Worm (Caenorhabditis elegans) whole organism, L1 larva: ENCODE results near the gene srx-125.

Source experiments
- C16A3.4 ChIP-seq: fragments of 150-350 bp; optimal IDR thresholded peaks from 2 replicates; lab custom pipeline; 2014; ENCODE audit warnings: missing biosample characterization, missing genetic modification characterization
- C34B4.2 ChIP-seq: sonication (generic microtip); optimal IDR thresholded peaks from 2 replicates; lab custom pipeline; 2017; ENCODE audit warnings: mild to moderate bottlenecking, missing genetic modification characterization, missing compliant biosample characterization
- Y116A8C.19 ChIP-seq: sonication (generic microtip); optimal IDR thresholded peaks from 2 replicates; lab custom pipeline; 2016; ENCODE audit warnings: missing compliant biosample characterization, missing genetic modification characterization, borderline replicate concordance
- aly-2 ChIP-seq: fragments of 150-350 bp; optimal IDR thresholded peaks from 2 replicates; lab custom pipeline; 2014; ENCODE audit warnings: missing biosample characterization, missing genetic modification characterization
- ces-1 ChIP-seq: fragments of 150-350 bp; optimal IDR thresholded peaks from 2 replicates; lab custom pipeline; 2014; ENCODE audit warnings: missing biosample characterization, missing genetic modification reagents, missing genetic modification characterization
- dsc-1 ChIP-seq: sonication (generic microtip); optimal IDR thresholded peaks from 2 replicates; lab custom pipeline; 2016; ENCODE audit warnings: mild to moderate bottlenecking, missing genetic modification characterization, missing compliant biosample characterization
- efl-1 ChIP-seq, 4 experiments: fragments of 150-350 bp; optimal IDR thresholded peaks in 3 of 4; peaks in 1 of 4; 1 replicate in 1 of 4; 2 replicates in 3 of 4; lab custom pipeline; 2014; ENCODE audit warnings: missing biosample characterization in 2 of 4, missing genetic modification characterization in 2 of 4, missing genetic modification reagents in 2 of 4
- egl-13 ChIP-seq: sonication (generic microtip); optimal IDR thresholded peaks from 2 replicates; lab custom pipeline; 2016; ENCODE audit warnings: missing genotype, missing genetic modification reagents, missing genetic modification characterization, missing compliant biosample characterization
- egl-27 ChIP-seq, 2 experiments: fragments of 150-350 bp in 1 of 2; sonication (generic microtip); optimal IDR thresholded peaks; 3 replicates each; lab custom pipeline; 2017 to 2018; ENCODE audit warnings: missing biosample characterization in 2 of 2, missing genetic modification characterization in 2 of 2, missing genetic modification reagents in 2 of 2
- elt-2 ChIP-seq: sonication (generic microtip); optimal IDR thresholded peaks from 2 replicates; lab custom pipeline; 2016; ENCODE audit warnings: missing genetic modification characterization, mild to moderate bottlenecking, inconsistent platforms, missing compliant biosample characterization, missing genetic modification reagents
- fkh-10 ChIP-seq: sonication (generic microtip); optimal IDR thresholded peaks from 2 replicates; lab custom pipeline; 2017; ENCODE audit warnings: missing biosample characterization, missing genetic modification reagents, missing genetic modification characterization
- fkh-4 ChIP-seq: sonication (generic microtip); optimal IDR thresholded peaks from 2 replicates; lab custom pipeline; 2016; ENCODE audit warnings: missing compliant biosample characterization, missing genetic modification characterization, borderline replicate concordance
- fkh-8 ChIP-seq: sonication (generic microtip); optimal IDR thresholded peaks from 2 replicates; lab custom pipeline; 2016; ENCODE audit warnings: mild to moderate bottlenecking, missing genetic modification characterization, missing compliant biosample characterization
- fos-1 ChIP-seq: fragments of 150-350 bp; optimal IDR thresholded peaks from 2 replicates; lab custom pipeline; 2014; ENCODE audit warnings: missing biosample characterization, missing genetic modification characterization
- grh-1 ChIP-seq: fragments of 200-800 bp; sonication (Bioruptor generic); IDR thresholded peaks from 2 replicates; pipeline ENCODE4 v1.3.6; 2022; ENCODE audit warnings: missing genetic modification reagents, missing genetic modification characterization, missing compliant biosample characterization
- hlh-17 ChIP-seq: fragments of 200-800 bp; sonication (Bioruptor generic); optimal IDR thresholded peaks from 2 replicates; lab custom pipeline; 2018; ENCODE audit warnings: missing genetic modification characterization, mild to moderate bottlenecking, missing compliant biosample characterization, moderate library complexity, borderline replicate concordance
- hlh-4 ChIP-seq: sonication (generic microtip); optimal IDR thresholded peaks from 2 replicates; lab custom pipeline; 2016; ENCODE audit warnings: mild to moderate bottlenecking, missing genetic modification characterization, missing compliant biosample characterization
- irx-1 ChIP-seq: sonication (generic microtip); optimal IDR thresholded peaks from 2 replicates; lab custom pipeline; 2016; ENCODE audit warnings: missing genetic modification characterization, missing compliant biosample characterization
- isw-1 ChIP-seq: fragments of 200-800 bp; sonication (Bioruptor generic); IDR thresholded peaks from 2 replicates; pipeline ENCODE4 v1.3.6; 2022; ENCODE audit warnings: missing genetic modification characterization, missing compliant biosample characterization
- jun-1 ChIP-seq: fragments of 150-350 bp; optimal IDR thresholded peaks from 2 replicates; lab custom pipeline; 2014; ENCODE audit warnings: missing biosample characterization, missing genetic modification reagents, missing genetic modification characterization
- lin-14 ChIP-seq: fragments of 200-800 bp; sonication (Bioruptor generic); optimal IDR thresholded peaks from 2 replicates; lab custom pipeline; 2018; ENCODE audit warnings: mild to moderate bottlenecking, missing genetic modification characterization, moderate library complexity, missing compliant biosample characterization
- lin-35 ChIP-seq, 2 experiments: fragments of 150-350 bp; optimal IDR thresholded peaks; 2 replicates each; lab custom pipeline; 2014; ENCODE audit warnings: missing biosample characterization in 2 of 2, missing genetic modification characterization in 2 of 2, missing genetic modification reagents in 2 of 2
- lin-39 ChIP-seq: fragments of 150-350 bp; optimal IDR thresholded peaks from 2 replicates; lab custom pipeline; 2014; ENCODE audit warnings: missing biosample characterization, missing genetic modification reagents, missing genetic modification characterization
- mab-9 ChIP-seq: fragments of 200-800 bp; sonication (Bioruptor generic); IDR thresholded peaks from 2 replicates; pipeline ENCODE4 v1.3.6; 2022; ENCODE audit warnings: missing genetic modification reagents, missing genetic modification characterization, missing compliant biosample characterization
- nhr-11 ChIP-seq: fragments of 150-350 bp; optimal IDR thresholded peaks from 2 replicates; lab custom pipeline; 2014; ENCODE audit warnings: missing biosample characterization, missing genetic modification characterization
- nhr-12 ChIP-seq: sonication (generic microtip); optimal IDR thresholded peaks from 2 replicates; lab custom pipeline; 2017; ENCODE audit warnings: missing biosample characterization, missing genetic modification characterization
- nhr-20 ChIP-seq: sonication (generic microtip); optimal IDR thresholded peaks from 2 replicates; lab custom pipeline; 2016; ENCODE audit warnings: mild to moderate bottlenecking, missing genetic modification characterization, missing compliant biosample characterization
- nhr-28 ChIP-seq: fragments of 150-350 bp; optimal IDR thresholded peaks from 2 replicates; lab custom pipeline; 2014; ENCODE audit warnings: missing biosample characterization, missing genetic modification characterization
- nhr-47 ChIP-seq: sonication (generic microtip); optimal IDR thresholded peaks from 2 replicates; lab custom pipeline; 2016; ENCODE audit warnings: mild to moderate bottlenecking, missing genetic modification characterization, moderate library complexity, missing compliant biosample characterization
- nhr-71 ChIP-seq: sonication (generic microtip); optimal IDR thresholded peaks from 2 replicates; lab custom pipeline; 2016; ENCODE audit warnings: mild to moderate bottlenecking, missing genetic modification characterization, moderate library complexity, missing compliant biosample characterization
- nhr-77 ChIP-seq: fragments of 150-350 bp; optimal IDR thresholded peaks from 2 replicates; lab custom pipeline; 2014; ENCODE audit warnings: missing biosample characterization, missing genetic modification characterization
- nhr-84 ChIP-seq: sonication (generic microtip); optimal IDR thresholded peaks from 2 replicates; lab custom pipeline; 2017; ENCODE audit warnings: missing biosample characterization, missing genetic modification characterization
- nhr-90 ChIP-seq: sonication (generic microtip); optimal IDR thresholded peaks from 2 replicates; lab custom pipeline; 2016; ENCODE audit warnings: mild to moderate bottlenecking, missing genetic modification characterization, missing compliant biosample characterization; ENCODE audit not compliant: poor library complexity
- pag-3 ChIP-seq: sonication (generic microtip); optimal IDR thresholded peaks from 2 replicates; lab custom pipeline; 2017; ENCODE audit warnings: missing genetic modification characterization, mild to moderate bottlenecking, missing compliant biosample characterization, antibody characterized with exemption, borderline replicate concordance; ENCODE audit not compliant: insufficient read depth
- pax-3 ChIP-seq: fragments of 200-800 bp; sonication (Bioruptor generic); optimal IDR thresholded peaks from 2 replicates; lab custom pipeline; 2018; ENCODE audit warnings: mild to moderate bottlenecking, missing genetic modification characterization, moderate library complexity, missing compliant biosample characterization
- pqm-1 ChIP-seq: sonication (generic microtip); optimal IDR thresholded peaks from 3 replicates; lab custom pipeline; 2017; ENCODE audit warnings: missing biosample characterization, missing genetic modification characterization
- rnt-1 ChIP-seq: sonication (generic microtip); optimal IDR thresholded peaks from 2 replicates; lab custom pipeline; 2016; ENCODE audit warnings: mild to moderate bottlenecking, missing genetic modification characterization, moderate library complexity, missing compliant biosample characterization
- snpc-4 ChIP-seq: fragments of 150-350 bp; optimal IDR thresholded peaks from 2 replicates; lab custom pipeline; 2014; ENCODE audit warnings: missing biosample characterization, missing genetic modification characterization
- sox-4 ChIP-seq: sonication (generic microtip); optimal IDR thresholded peaks from 2 replicates; lab custom pipeline; 2016; ENCODE audit warnings: missing genetic modification characterization, missing compliant biosample characterization
- sup-37 ChIP-seq: fragments of 200-800 bp; sonication (Bioruptor generic); optimal IDR thresholded peaks from 2 replicates; lab custom pipeline; 2018; ENCODE audit warnings: mild to moderate bottlenecking, missing genetic modification characterization, missing compliant biosample characterization
- tbx-2 ChIP-seq: sonication (generic microtip); optimal IDR thresholded peaks from 2 replicates; lab custom pipeline; 2016; ENCODE audit warnings: missing genetic modification characterization, missing compliant biosample characterization
- unc-62 ChIP-seq: fragments of 150-350 bp; optimal IDR thresholded peaks from 2 replicates; lab custom pipeline; 2014; ENCODE audit warnings: missing biosample characterization, missing genetic modification reagents, missing genetic modification characterization
- vab-15 ChIP-seq: sonication (generic microtip); optimal IDR thresholded peaks from 2 replicates; lab custom pipeline; 2017; ENCODE audit warnings: missing genotype, mild to moderate bottlenecking, missing genetic modification characterization, missing compliant biosample characterization
- xbp-1 ChIP-seq: sonication (generic microtip); optimal IDR thresholded peaks from 2 replicates; lab custom pipeline; 2016; ENCODE audit warnings: missing genetic modification characterization, missing compliant biosample characterization
- zag-1 ChIP-seq: fragments of 150-350 bp; optimal IDR thresholded peaks from 2 replicates; lab custom pipeline; 2014; ENCODE audit warnings: missing biosample characterization, missing genetic modification characterization
- zip-4 ChIP-seq: fragments of 200-800 bp; sonication (Bioruptor generic); optimal IDR thresholded peaks from 2 replicates; lab custom pipeline; 2018; ENCODE audit warnings: mild to moderate bottlenecking, missing genetic modification characterization, moderate library complexity, missing compliant biosample characterization
- ztf-11 ChIP-seq, 2 experiments: sonication (generic microtip); optimal IDR thresholded peaks; 2 replicates each; lab custom pipeline; 2016 to 2017; ENCODE audit warnings: missing genetic modification characterization in 2 of 2, missing biosample characterization in 1 of 2, missing compliant biosample characterization in 1 of 2
- ztf-4 ChIP-seq: fragments of 150-350 bp; optimal IDR thresholded peaks from 2 replicates; lab custom pipeline; 2014; ENCODE audit warnings: missing biosample characterization, missing genetic modification characterization

The srx-125 gene

ce11 chrV:13371336-13371735 is 4.2 kb downstream of the srx-125 start (continued):
- TF ChIP-seq lin-14 (GFP tag; lab: Kevin White, UChicago) (peak; percentile 96), fos-1 (tag; lab: Kevin White, UChicago) (peak; percentile 66), ztf-4 (tag; lab: Kevin White, UChicago) (peak; percentile 57), hlh-4 (no peak), ztf-11 (tag; optimal IDR thresholded peaks at IDR 0.05; lab: Kevin White, UChicago) (no peak), nhr-77 (tag; lab: Kevin White, UChicago) (peak; percentile 42), nhr-47 (peak; percentile 60), rnt-1 (peak; percentile 38), zag-1 (tag; lab: Kevin White, UChicago) (no peak), isw-1 (no peak), vab-15 (tag; lab: Kevin White, UChicago) (no peak), mab-9 (GFP tag; lab: Robert Waterston, UW) (no peak), egl-27 (tag; optimal IDR thresholded peaks at IDR 0.05; lab: Kevin White, UChicago) (peak; percentile 19 to 38), nhr-12 (tag; lab: Kevin White, UChicago) (no peak), grh-1 (peak; percentile 100), nhr-84 (tag; lab: Kevin White, UChicago) (no peak), lin-35 (GFP tag; optimal IDR thresholded peaks at IDR 0.05; lab: Kevin White, UChicago) (peak; percentile 21 to 69)

DNA sequence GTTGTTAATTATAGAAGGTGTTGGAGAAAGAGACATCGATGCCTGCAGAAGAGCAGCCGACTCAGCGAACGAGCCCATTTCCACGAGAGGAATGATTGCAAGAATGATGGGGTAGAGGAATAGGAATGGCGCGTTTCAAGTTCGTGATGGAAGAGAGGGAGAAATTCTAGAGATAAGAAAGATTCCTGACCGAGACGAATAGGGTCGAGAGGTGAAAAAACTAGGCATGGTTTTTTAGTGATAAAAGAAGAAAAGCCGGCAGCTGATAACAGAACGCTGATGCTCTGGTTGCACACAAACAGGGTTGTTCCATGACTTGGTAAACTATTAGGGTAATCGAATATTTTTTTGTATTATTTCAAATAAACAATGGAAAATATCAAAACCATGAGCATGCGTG is 5.7 kb downstream of the srx-125 start:
- TF ChIP-seq dsc-1 (no peak), pag-3 (tag; lab: Kevin White, UChicago) (no peak), fkh-8 (tag; lab: Kevin White, UChicago) (no peak), nhr-11 (tag; lab: Kevin White, UChicago) (no peak), zip-4 (GFP tag; lab: Kevin White, UChicago) (no peak), fkh-4 (tag; lab: Kevin White, UChicago) (no peak), sox-4 (no peak), efl-1 (optimal IDR thresholded peaks at IDR 0.05; lab: Kevin White, UChicago) (no peak), efl-1 (GFP tag; optimal IDR thresholded peaks at IDR 0.05 in 1 of 2; lab: Kevin White, UChicago) (peak in 1 of 2 experiments; percentile 91), egl-27 (tag; optimal IDR thresholded peaks at IDR 0.05; lab: Kevin White, UChicago) (no peak), irx-1 (tag; lab: Kevin White, UChicago) (no peak), elt-2 (peak; percentile 61), nhr-90 (peak; percentile 8), pax-3 (tag; lab: Kevin White, UChicago) (peak; percentile 32), egl-13 (tag; lab: Kevin White, UChicago) (no peak)

DNA sequence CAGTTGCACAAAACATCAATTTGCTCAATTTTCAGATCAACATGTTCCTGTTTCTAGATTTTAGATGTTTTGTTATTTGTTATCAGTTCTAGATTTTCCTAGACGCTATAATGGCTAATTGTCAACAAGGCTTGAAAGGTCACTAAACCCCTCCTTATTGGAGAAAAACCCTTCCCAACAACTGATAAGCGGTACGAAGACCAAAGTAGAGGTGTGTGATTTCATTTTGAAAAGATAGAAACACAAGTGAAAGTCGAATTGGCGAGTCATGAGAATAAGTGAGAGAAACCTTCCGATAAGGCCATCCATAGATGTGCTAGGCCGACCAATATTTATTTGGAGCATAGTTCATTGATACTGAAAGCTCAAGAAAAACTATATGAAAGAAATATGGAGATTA is 6.5 kb downstream of the srx-125 start:
- TF ChIP-seq ztf-11 (tag; optimal IDR thresholded peaks at IDR 0.05; lab: Kevin White, UChicago), result no peak
- TF ChIP-seq pqm-1 (tag; lab: Kevin White, UChicago), result peak; percentile 55
- TF ChIP-seq lin-39, result no peak
- TF ChIP-seq nhr-20 (tag; lab: Kevin White, UChicago), result peak; percentile 50
- no peak; the same call in 1 of the 2 replicates for TF ChIP-seq grh-1
- TF ChIP-seq jun-1 (tag; lab: Kevin White, UChicago), result peak; percentile 32
- TF ChIP-seq sup-37 (GFP tag; lab: Kevin White, UChicago), result no peak
- TF ChIP-seq zip-4 (GFP tag; lab: Kevin White, UChicago), result no peak
- TF ChIP-seq pag-3 (tag; lab: Kevin White, UChicago), result no peak
- no peak for TF ChIP-seq C34B4.2 (tag; lab: Kevin White, UChicago)
- no peak for TF ChIP-seq hlh-17
- TF ChIP-seq C16A3.4 (tag; lab: Kevin White, UChicago), result no peak
- no peak for TF ChIP-seq ztf-4 (tag; lab: Kevin White, UChicago)
- TF ChIP-seq fos-1 (tag; lab: Kevin White, UChicago), result no peak
- TF ChIP-seq snpc-4 (tag; lab: Kevin White, UChicago), result no peak
- TF ChIP-seq nhr-11 (tag; lab: Kevin White, UChicago), result no peak
- no peak for TF ChIP-seq xbp-1 (tag; lab: Kevin White, UChicago)
- no peak for TF ChIP-seq fkh-10 (GFP tag; lab: Kevin White, UChicago)
- no peak for TF ChIP-seq aly-2
- TF ChIP-seq Y116A8C.19 (tag; lab: Kevin White, UChicago), result no peak
- no peak for TF ChIP-seq tbx-2 (tag; lab: Kevin White, UChicago)
- no peak for TF ChIP-seq unc-62 (GFP tag; lab: Kevin White, UChicago)
- no peak for TF ChIP-seq hlh-4
- no peak for TF ChIP-seq sox-4
- TF ChIP-seq nhr-71 (tag; lab: Kevin White, UChicago), result peak; percentile 54
- TF ChIP-seq vab-15 (tag; lab: Kevin White, UChicago), result no peak
- no peak for TF ChIP-seq ces-1 (GFP tag; lab: Kevin White, UChicago)
- no peak for TF ChIP-seq nhr-28 (tag; lab: Kevin White, UChicago)
